Worm (Caenorhabditis elegans) whole organism, mixed stage, embryonic: Measurements from ENCODE around the gene C54E10.3.

Experiments used
- M03D4.4 ChIP-seq: sonication (generic microtip); optimal IDR thresholded peaks from 2 replicates; lab custom pipeline; 2017; ENCODE audit warnings: mild to moderate bottlenecking, missing genetic modification characterization, missing compliant biosample characterization
- blmp-1 ChIP-seq: fragments of 150-350 bp; optimal IDR thresholded peaks from 2 replicates; lab custom pipeline; 2014; ENCODE audit warnings: missing biosample characterization, missing genetic modification characterization
- ceh-39 ChIP-seq: fragments of 150-350 bp; optimal IDR thresholded peaks from 2 replicates; lab custom pipeline; 2014; ENCODE audit warnings: missing biosample characterization, missing genetic modification characterization
- ces-1 ChIP-seq: fragments of 150-350 bp; optimal IDR thresholded peaks from 2 replicates; lab custom pipeline; 2014; ENCODE audit warnings: missing biosample characterization, missing genetic modification reagents, missing genetic modification characterization
- cnd-1 ChIP-seq: fragments of 200-800 bp; sonication (Bioruptor generic); optimal IDR thresholded peaks from 2 replicates; lab custom pipeline; 2018; ENCODE audit warnings: mild to moderate bottlenecking, missing genetic modification characterization, missing compliant biosample characterization
- drap-1 ChIP-seq: fragments of 200-800 bp; sonication (Bioruptor generic); optimal IDR thresholded peaks from 3 replicates; lab custom pipeline; 2018; ENCODE audit warnings: mild to moderate bottlenecking, missing genetic modification characterization, missing compliant biosample characterization
- elt-3 ChIP-seq: fragments of 150-350 bp; optimal IDR thresholded peaks from 2 replicates; lab custom pipeline; 2014; ENCODE audit warnings: missing biosample characterization, missing genetic modification characterization
- flh-1 ChIP-seq: fragments of 200-800 bp; sonication (Bioruptor generic); optimal IDR thresholded peaks from 2 replicates; lab custom pipeline; 2018; ENCODE audit warnings: mild to moderate bottlenecking, missing genetic modification characterization, moderate library complexity, missing compliant biosample characterization
- ham-2 ChIP-seq: fragments of 200-800 bp; sonication (Bioruptor generic); optimal IDR thresholded peaks from 2 replicates; lab custom pipeline; 2018; ENCODE audit warnings: mild to moderate bottlenecking, missing genetic modification characterization, missing compliant biosample characterization
- hlh-1 ChIP-seq: fragments of 150-350 bp; optimal IDR thresholded peaks from 2 replicates; lab custom pipeline; 2014; ENCODE audit warnings: missing biosample characterization, missing genetic modification reagents, missing genetic modification characterization
- lin-32 ChIP-seq: fragments of 200-800 bp; sonication (Bioruptor generic); optimal IDR thresholded peaks from 2 replicates; lab custom pipeline; 2018; ENCODE audit warnings: mild to moderate bottlenecking, missing genetic modification characterization, missing compliant biosample characterization
- lsy-2 ChIP-seq: fragments of 150-350 bp; optimal IDR thresholded peaks from 2 replicates; lab custom pipeline; 2014; ENCODE audit warnings: missing biosample characterization, missing genetic modification characterization
- mab-5 ChIP-seq: fragments of 150-350 bp; optimal IDR thresholded peaks from 2 replicates; lab custom pipeline; 2014; ENCODE audit warnings: missing biosample characterization, missing genetic modification characterization
- mep-1 ChIP-seq: fragments of 150-350 bp; optimal IDR thresholded peaks from 2 replicates; lab custom pipeline; 2017; ENCODE audit warnings: missing biosample characterization, missing genetic modification reagents, missing genetic modification characterization, inconsistent platforms
- mls-2 ChIP-seq: sonication (generic microtip); optimal IDR thresholded peaks from 2 replicates; lab custom pipeline; 2016; ENCODE audit warnings: mild to moderate bottlenecking, missing genetic modification characterization, moderate library complexity, missing compliant biosample characterization
- nhr-12 ChIP-seq: fragments of 150-350 bp; optimal IDR thresholded peaks from 2 replicates; lab custom pipeline; 2014; ENCODE audit warnings: missing biosample characterization, missing genetic modification characterization
- nhr-2 ChIP-seq: fragments of 150-350 bp; optimal IDR thresholded peaks from 2 replicates; lab custom pipeline; 2014; ENCODE audit warnings: missing biosample characterization, missing genetic modification characterization
- nhr-237 ChIP-seq: fragments of 150-350 bp; optimal IDR thresholded peaks from 2 replicates; lab custom pipeline; 2014; ENCODE audit warnings: missing biosample characterization, missing genetic modification characterization
- nhr-28 ChIP-seq: fragments of 150-350 bp; optimal IDR thresholded peaks from 2 replicates; lab custom pipeline; 2014; ENCODE audit warnings: missing biosample characterization, missing genetic modification characterization
- nhr-76 ChIP-seq: sonication (generic microtip); optimal IDR thresholded peaks from 2 replicates; lab custom pipeline; 2017; ENCODE audit warnings: missing biosample characterization, missing genetic modification characterization
- pha-4 ChIP-seq: fragments of 150-350 bp; optimal IDR thresholded peaks from 2 replicates; lab custom pipeline; 2018; ENCODE audit warnings: missing biosample characterization, missing genetic modification reagents, missing genetic modification characterization
- sem-2 ChIP-seq: fragments of 200-800 bp; sonication (Bioruptor generic); optimal IDR thresholded peaks from 2 replicates; lab custom pipeline; 2018; ENCODE audit warnings: mild to moderate bottlenecking, missing genetic modification characterization, missing compliant biosample characterization
- snpc-4 ChIP-seq: fragments of 150-350 bp; optimal IDR thresholded peaks from 2 replicates; lab custom pipeline; 2014; ENCODE audit warnings: missing biosample characterization, missing genetic modification characterization
- sptf-1 ChIP-seq: sonication (generic microtip); optimal IDR thresholded peaks from 2 replicates; lab custom pipeline; 2017; ENCODE audit warnings: mild to moderate bottlenecking, missing genetic modification characterization, moderate library complexity, missing compliant biosample characterization
- tbx-8 ChIP-seq: fragments of 200-800 bp; sonication (Bioruptor generic); optimal IDR thresholded peaks from 2 replicates; lab custom pipeline; 2018; ENCODE audit warnings: mild to moderate bottlenecking, missing genetic modification characterization, moderate library complexity, missing compliant biosample characterization
- unc-120 ChIP-seq: sonication (generic microtip); optimal IDR thresholded peaks from 2 replicates; lab custom pipeline; 2017; ENCODE audit warnings: missing genetic modification characterization, missing compliant biosample characterization; ENCODE audit not compliant: poor library complexity, severe bottlenecking
- unc-39 ChIP-seq: fragments of 150-350 bp; optimal IDR thresholded peaks from 2 replicates; lab custom pipeline; 2014; ENCODE audit warnings: missing biosample characterization, missing genetic modification characterization
- unc-62 ChIP-seq: fragments of 150-350 bp; optimal IDR thresholded peaks from 2 replicates; lab custom pipeline; 2014; ENCODE audit warnings: missing biosample characterization, missing genetic modification reagents, missing genetic modification characterization
- zip-8 ChIP-seq: fragments of 150-350 bp; optimal IDR thresholded peaks from 2 replicates; lab custom pipeline; 2014; ENCODE audit warnings: missing biosample characterization, missing genetic modification characterization
- ztf-11 ChIP-seq: fragments of 150-350 bp; optimal IDR thresholded peaks from 2 replicates; lab custom pipeline; 2014; ENCODE audit warnings: missing biosample characterization, missing genetic modification characterization

Gene C54E10.3

ce11 chrV:18806409-18806808, 4.4 kb upstream of the C54E10.3 start, which contains the start of gene sri-10:
sri-10 (minus strand) TSS chrV:18806509.
- no peak for TF ChIP-seq hlh-1 (tag; lab: Kevin White, UChicago)
- no peak for TF ChIP-seq lsy-2 (tag; lab: Kevin White, UChicago)
- TF ChIP-seq zip-8 (tag; lab: Kevin White, UChicago) = no peak
- TF ChIP-seq cnd-1 (tag; lab: Kevin White, UChicago) = no peak
- no peak for TF ChIP-seq sptf-1
- TF ChIP-seq elt-3 (tag; lab: Kevin White, UChicago) = no peak
- no peak for TF ChIP-seq pha-4
- TF ChIP-seq nhr-237 (tag; lab: Kevin White, UChicago) = no peak
- no peak for TF ChIP-seq M03D4.4 (tag; lab: Kevin White, UChicago)
- TF ChIP-seq ceh-39 = no peak
- TF ChIP-seq mls-2 (tag; lab: Kevin White, UChicago) = no peak
- no peak for TF ChIP-seq lin-32
- no peak for TF ChIP-seq unc-62 (GFP tag; lab: Kevin White, UChicago)
- no peak for TF ChIP-seq snpc-4
- TF ChIP-seq nhr-28 (tag; lab: Kevin White, UChicago) = no peak
- no peak for TF ChIP-seq sem-2 (GFP tag; lab: Kevin White, UChicago)
- no peak for TF ChIP-seq tbx-8 (GFP tag; lab: Kevin White, UChicago)
- TF ChIP-seq mab-5 (tag; lab: Kevin White, UChicago) = no peak
- no peak for TF ChIP-seq nhr-2 (tag; lab: Kevin White, UChicago)
- no peak for TF ChIP-seq nhr-12 (tag; lab: Kevin White, UChicago)

ce11 chrV:18808621-18809020, 2.2 kb upstream of the C54E10.3 start, which contains the start of gene C54E10.6:
C54E10.6 (minus strand) TSS chrV:18808729.
- TF ChIP-seq unc-120 (tag; lab: Kevin White, UChicago) (peak; percentile 12), ces-1 (GFP tag; lab: Kevin White, UChicago) (peak; percentile 96), elt-3 (tag; lab: Kevin White, UChicago) (no peak), hlh-1 (tag; lab: Kevin White, UChicago) (peak; percentile 95), cnd-1 (tag; lab: Kevin White, UChicago) (peak; percentile 80), nhr-28 (tag; lab: Kevin White, UChicago) (no peak), mep-1 (tag; lab: Kevin White, UChicago) (peak; percentile 10), unc-62 (GFP tag; lab: Kevin White, UChicago) (peak; percentile 23), lin-32 (peak; percentile 73)

ce11 chrV:18811360-18811759, 555 bp downstream of the C54E10.3 start, which contains the start of gene C54E10.7:
C54E10.7 (plus strand) TSS chrV:18811660.
- TF ChIP-seq nhr-237 (tag; lab: Kevin White, UChicago) (no peak), lsy-2 (tag; lab: Kevin White, UChicago) (no peak), ces-1 (GFP tag; lab: Kevin White, UChicago) (no peak), mab-5 (tag; lab: Kevin White, UChicago) (no peak), unc-120 (tag; lab: Kevin White, UChicago) (no peak), hlh-1 (tag; lab: Kevin White, UChicago) (no peak), lin-32 (no peak), mls-2 (tag; lab: Kevin White, UChicago) (no peak), unc-39 (tag; lab: Kevin White, UChicago) (no peak), ham-2 (GFP tag; lab: Kevin White, UChicago) (no peak), mep-1 (tag; lab: Kevin White, UChicago) (no peak), blmp-1 (tag; lab: Kevin White, UChicago) (no peak), nhr-2 (tag; lab: Kevin White, UChicago) (no peak), snpc-4 (no peak)

DNA sequence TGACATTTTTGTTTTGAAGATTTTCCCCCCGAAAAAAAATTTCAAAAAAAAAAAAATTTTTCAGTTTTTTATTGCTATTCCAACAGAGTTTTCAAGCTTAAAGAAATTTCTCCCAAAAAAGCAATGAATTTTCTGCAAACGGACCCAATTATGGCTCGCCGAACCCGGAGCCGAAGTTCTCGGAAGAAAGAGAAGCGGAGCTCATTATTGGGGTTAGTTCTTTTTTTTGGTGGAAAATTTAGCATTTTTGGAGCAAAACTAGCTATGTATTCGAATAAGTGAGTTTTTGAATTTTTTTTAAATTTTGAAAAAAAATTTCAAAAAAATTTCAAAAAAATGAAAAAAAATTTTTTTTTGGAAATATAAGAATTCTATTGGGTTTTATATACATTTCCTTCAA, 8.8 kb downstream of the C54E10.3 start, which contains the start of gene ncs-5:
Gene ncs-5, plus strand, starts transcription at position 124 of the 400 bp plus-strand sequence.
- TF ChIP-seq drap-1 (no peak), nhr-2 (tag; lab: Kevin White, UChicago) (no peak)
- TF ChIP-seq, all 35 proteins: peak for 0

DNA sequence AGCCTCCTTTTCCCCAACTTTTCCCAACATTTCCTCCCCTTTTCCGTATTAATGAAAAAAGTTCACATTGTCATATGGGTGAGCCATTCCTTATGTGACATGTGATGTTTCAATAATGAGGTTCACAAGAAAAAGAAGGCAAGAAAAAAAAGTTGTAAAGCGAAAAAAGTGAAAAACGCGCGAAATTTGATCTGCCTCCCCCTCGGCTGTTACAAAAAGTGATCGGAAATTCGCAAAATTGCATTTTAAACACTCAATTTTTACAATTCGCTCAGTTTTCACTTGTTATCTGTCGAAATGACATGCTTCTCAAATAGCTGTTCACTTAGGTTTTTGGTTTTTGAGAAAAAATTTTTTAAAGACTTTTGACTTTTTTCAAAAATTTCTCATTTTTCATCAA, 10.8 kb downstream of the C54E10.3 start:
- TF ChIP-seq unc-62 (GFP tag; lab: Kevin White, UChicago) (no peak), M03D4.4 (tag; lab: Kevin White, UChicago) (no peak), nhr-28 (tag; lab: Kevin White, UChicago) (no peak), mls-2 (tag; lab: Kevin White, UChicago) (no peak), hlh-1 (tag; lab: Kevin White, UChicago) (no peak), blmp-1 (tag; lab: Kevin White, UChicago) (no peak), nhr-76 (tag; lab: Kevin White, UChicago) (no peak), unc-120 (tag; lab: Kevin White, UChicago) (no peak), tbx-8 (GFP tag; lab: Kevin White, UChicago) (no peak), mep-1 (tag; lab: Kevin White, UChicago) (no peak), zip-8 (tag; lab: Kevin White, UChicago) (no peak), flh-1 (no peak), cnd-1 (tag; lab: Kevin White, UChicago) (no peak), elt-3 (tag; lab: Kevin White, UChicago) (no peak), nhr-12 (tag; lab: Kevin White, UChicago) (no peak), ztf-11 (tag; lab: Kevin White, UChicago) (no peak), nhr-2 (tag; lab: Kevin White, UChicago) (no peak), drap-1 (no peak)
